Fruit fly (Drosophila melanogaster) whole organism: ENCODE measurements around the gene GstZ1.

Experiments
- CG8478 ChIP-seq: fragments of >200 bp; optimal IDR thresholded peaks from 2 replicates; lab custom pipeline; 2018; ENCODE audit warnings: inconsistent platforms
- Dll ChIP-seq: fragments of >200 bp; optimal IDR thresholded peaks from 2 replicates; lab custom pipeline; 2017
- pan ChIP-seq: fragments of >200 bp; optimal IDR thresholded peaks from 2 replicates; lab custom pipeline; 2017
- usp ChIP-seq: fragments of >200 bp; optimal IDR thresholded peaks from 2 replicates; lab custom pipeline; 2017; ENCODE audit warnings: missing biosample characterization, missing genetic modification characterization, mixed read lengths

DNA sequence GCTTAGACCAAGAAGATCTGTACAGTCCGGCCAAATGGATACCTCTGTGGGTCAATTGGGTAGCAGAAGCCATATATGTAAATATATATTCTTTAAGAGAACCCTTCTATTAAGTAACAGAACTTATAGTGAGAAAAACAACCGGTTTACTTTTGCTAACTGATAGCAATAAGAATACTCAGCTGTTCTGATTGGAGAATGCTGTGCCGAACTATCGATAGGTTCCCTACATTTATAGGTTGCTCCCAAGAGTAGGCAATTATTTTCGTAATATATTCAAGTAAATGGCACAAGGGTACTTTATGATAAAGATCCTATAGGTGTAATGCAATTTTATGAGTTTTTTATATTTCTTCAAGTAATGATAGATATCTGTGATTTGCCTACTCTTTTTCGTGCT lies at the start of gene GstZ1:
- TF ChIP-seq Dll (lab: Kevin White, UChicago) (no peak), usp (GFP tag; lab: Kevin White, UChicago) (no peak), pan (lab: Kevin White, UChicago) (no peak), CG8478 (no peak)
